Fruit fly (Drosophila melanogaster) whole organism, embryonic: ENCODE measurements around the gene CG5087.

Experiments used
- Atf3 ChIP-seq: fragments of 200-800 bp; sonication (Bioruptor generic); optimal IDR thresholded peaks from 3 replicates; lab custom pipeline; 2016; ENCODE audit warnings: missing biosample characterization, missing genetic modification characterization
- BtbVII ChIP-seq: fragments of 200-800 bp; sonication (Bioruptor generic); optimal IDR thresholded peaks from 3 replicates; lab custom pipeline; 2017; ENCODE audit warnings: missing biosample characterization, mild to moderate bottlenecking, missing genetic modification characterization
- CG13775 ChIP-seq: fragments of 200-800 bp; sonication (Bioruptor generic); optimal IDR thresholded peaks from 3 replicates; lab custom pipeline; 2017; ENCODE audit warnings: missing biosample characterization, mild to moderate bottlenecking, missing genetic modification characterization
- CG15269 ChIP-seq: fragments of 200-800 bp; sonication (Bioruptor generic); optimal IDR thresholded peaks from 2 replicates; lab custom pipeline; 2018; ENCODE audit warnings: missing biosample characterization, mild to moderate bottlenecking, missing genetic modification characterization, moderate library complexity
- CG16779 ChIP-seq: fragments of 200-800 bp; sonication (Bioruptor generic); IDR thresholded peaks from 2 replicates; pipeline ENCODE4 v1.3.6; 2022; ENCODE audit warnings: missing biosample characterization, missing genetic modification characterization
- CG16813 ChIP-seq: fragments of 200-800 bp; sonication (Bioruptor generic); IDR thresholded peaks from 3 replicates; pipeline ENCODE4 v1.3.6; 2022; ENCODE audit warnings: missing biosample characterization, missing genetic modification characterization; ENCODE audit not compliant: partially characterized antibody
- CG16863 ChIP-seq: fragments of 200-800 bp; sonication (Bioruptor generic); optimal IDR thresholded peaks from 3 replicates; lab custom pipeline; 2016; ENCODE audit warnings: missing biosample characterization, missing genetic modification characterization
- CG17802 ChIP-seq: fragments of 200-800 bp; sonication (Bioruptor generic); optimal IDR thresholded peaks from 2 replicates; lab custom pipeline; 2018; ENCODE audit warnings: missing biosample characterization, mild to moderate bottlenecking, missing genetic modification characterization, moderate library complexity
- CG1832 ChIP-seq: fragments of 200-800 bp; sonication (Bioruptor generic); optimal IDR thresholded peaks from 2 replicates; lab custom pipeline; 2017; ENCODE audit warnings: missing biosample characterization, mild to moderate bottlenecking, missing genetic modification characterization, inconsistent platforms
- CG4328 ChIP-seq: fragments of 200-800 bp; sonication (Bioruptor generic); optimal IDR thresholded peaks from 3 replicates; lab custom pipeline; 2017; ENCODE audit warnings: missing biosample characterization, missing genetic modification reagents, missing genetic modification characterization
- CG6272 ChIP-seq: fragments of 200-800 bp; sonication (Bioruptor generic); IDR thresholded peaks from 2 replicates; pipeline ENCODE4 v1.3.6; 2022; ENCODE audit warnings: missing biosample characterization, missing genetic modification characterization
- CG6791 ChIP-seq: fragments of 200-800 bp; sonication (Bioruptor generic); IDR thresholded peaks from 3 replicates; pipeline ENCODE4 v1.3.6; 2022; ENCODE audit warnings: missing biosample characterization, missing genetic modification characterization; ENCODE audit not compliant: partially characterized antibody
- CG7372 ChIP-seq: fragments of 200-800 bp; sonication (Bioruptor generic); IDR thresholded peaks from 2 replicates; pipeline ENCODE4 v1.3.6; 2022; ENCODE audit warnings: missing biosample characterization, missing genetic modification characterization
- CG7928 ChIP-seq: fragments of 200-800 bp; sonication (Bioruptor generic); optimal IDR thresholded peaks from 2 replicates; lab custom pipeline; 2017; ENCODE audit warnings: missing biosample characterization, mild to moderate bottlenecking, missing genetic modification characterization
- CG8290 ChIP-seq, 3 experiments: fragments of 200-800 bp; sonication (Bioruptor generic); optimal IDR thresholded peaks; 2 replicates each; lab custom pipeline; 2016 to 2019; ENCODE audit warnings: missing biosample characterization in 3 of 3, missing genetic modification characterization in 3 of 3, mild to moderate bottlenecking in 2 of 3, moderate library complexity in 1 of 3
- Camta ChIP-seq: fragments of 200-800 bp; sonication (Bioruptor generic); optimal IDR thresholded peaks from 2 replicates; lab custom pipeline; 2016; ENCODE audit warnings: missing biosample characterization, missing genetic modification characterization
- Dek ChIP-seq: fragments of 200-800 bp; sonication (Bioruptor generic); optimal IDR thresholded peaks from 3 replicates; lab custom pipeline; 2019; ENCODE audit warnings: missing biosample characterization, mild to moderate bottlenecking, missing genetic modification characterization, moderate library complexity
- Doc2 ChIP-seq: fragments of 200-800 bp; sonication (Bioruptor generic); IDR thresholded peaks from 2 replicates; pipeline ENCODE4 v1.3.6; 2022; ENCODE audit warnings: missing biosample characterization, missing genetic modification characterization
- E2f2 ChIP-seq: fragments of 200-800 bp; sonication (Bioruptor generic); IDR thresholded peaks from 2 replicates; pipeline ENCODE4 v1.3.6; 2022; ENCODE audit warnings: missing biosample characterization, missing genetic modification characterization
- HHEX ChIP-seq: fragments of 200-800 bp; sonication (Bioruptor generic); optimal IDR thresholded peaks from 3 replicates; lab custom pipeline; 2017; ENCODE audit warnings: missing biosample characterization, mild to moderate bottlenecking, missing genetic modification characterization, missing genetic modification reagents
- HLHmδ ChIP-seq: fragments of 200-800 bp; sonication (Bioruptor generic); optimal IDR thresholded peaks from 2 replicates; lab custom pipeline; 2018; ENCODE audit warnings: missing biosample characterization, mild to moderate bottlenecking, missing genetic modification characterization, moderate library complexity
- Hand ChIP-seq: fragments of 200-800 bp; sonication (Bioruptor generic); optimal IDR thresholded peaks from 2 replicates; lab custom pipeline; 2017; ENCODE audit warnings: mild to moderate bottlenecking, missing biosample characterization, missing genetic modification reagents, missing genetic modification characterization
- Hey ChIP-seq: fragments of 200-800 bp; sonication (Bioruptor generic); optimal IDR thresholded peaks from 3 replicates; lab custom pipeline; 2018; ENCODE audit warnings: missing biosample characterization, mild to moderate bottlenecking, missing genetic modification characterization
- Hmr ChIP-seq: fragments of 200-800 bp; sonication (Bioruptor generic); optimal IDR thresholded peaks from 3 replicates; lab custom pipeline; 2017; ENCODE audit warnings: mild to moderate bottlenecking, missing biosample characterization, missing genetic modification reagents, missing genetic modification characterization
- NC2α ChIP-seq: fragments of 200-800 bp; sonication (Bioruptor generic); optimal IDR thresholded peaks from 2 replicates; lab custom pipeline; 2016; ENCODE audit warnings: missing biosample characterization, missing genetic modification characterization
- Oaz ChIP-seq: fragments of 200-800 bp; sonication (Bioruptor generic); IDR thresholded peaks from 2 replicates; pipeline ENCODE4 v1.3.6; 2022; ENCODE audit warnings: missing biosample characterization, missing genetic modification characterization
- Rfx ChIP-seq: fragments of 200-800 bp; sonication (Bioruptor generic); IDR thresholded peaks from 2 replicates; pipeline ENCODE4 v1.3.6; 2022; ENCODE audit warnings: missing biosample characterization, missing genetic modification characterization
- Sox102F ChIP-seq: fragments of 200-800 bp; sonication (Bioruptor generic); optimal IDR thresholded peaks from 2 replicates; lab custom pipeline; 2018; ENCODE audit warnings: missing biosample characterization, mild to moderate bottlenecking, missing genetic modification characterization, moderate library complexity
- Sry-δ ChIP-seq: fragments of 200-800 bp; sonication (Bioruptor generic); optimal IDR thresholded peaks from 2 replicates; lab custom pipeline; 2016; ENCODE audit warnings: missing biosample characterization, missing genetic modification characterization
- YL-1 ChIP-seq: fragments of 200-800 bp; sonication (Bioruptor generic); optimal IDR thresholded peaks from 3 replicates; lab custom pipeline; 2017; ENCODE audit warnings: missing biosample characterization, mild to moderate bottlenecking, missing genetic modification characterization
- al ChIP-seq: fragments of 200-800 bp; sonication (Bioruptor generic); IDR thresholded peaks from 2 replicates; pipeline ENCODE4 v1.3.6; 2022; ENCODE audit warnings: missing biosample characterization, missing genetic modification characterization
- aop ChIP-seq: fragments of 200-800 bp; sonication (Bioruptor generic); IDR thresholded peaks from 2 replicates; pipeline ENCODE4 v1.3.6; 2022; ENCODE audit warnings: missing biosample characterization, missing genetic modification characterization
- ase ChIP-seq: fragments of 200-800 bp; sonication (Bioruptor generic); IDR thresholded peaks from 3 replicates; pipeline ENCODE4 v1.3.6; 2022; ENCODE audit warnings: missing biosample characterization, missing genetic modification characterization
- bigmax ChIP-seq: fragments of 200-800 bp; sonication (Bioruptor generic); optimal IDR thresholded peaks from 2 replicates; lab custom pipeline; 2018; ENCODE audit warnings: missing biosample characterization, mild to moderate bottlenecking, missing genetic modification characterization
- bowl ChIP-seq: fragments of 200-800 bp; sonication (Bioruptor generic); IDR thresholded peaks from 2 replicates; pipeline ENCODE4 v1.3.6; 2022; ENCODE audit warnings: missing biosample characterization, missing genetic modification characterization
- croc ChIP-seq: fragments of 200-800 bp; sonication (Bioruptor generic); conservative IDR thresholded peaks from 3 replicates; pipeline ENCODE4 v1.3.6; 2022; ENCODE audit warnings: missing biosample characterization, missing genetic modification characterization
- dan ChIP-seq: fragments of 200-800 bp; sonication (Bioruptor generic); IDR thresholded peaks from 2 replicates; pipeline ENCODE4 v1.3.6; 2022; ENCODE audit warnings: missing biosample characterization, missing genetic modification characterization
- fru ChIP-seq: fragments of >200 bp; optimal IDR thresholded peaks from 2 replicates; lab custom pipeline; 2017
- gce ChIP-seq: fragments of 200-800 bp; sonication (Bioruptor generic); IDR thresholded peaks from 3 replicates; pipeline ENCODE4 v1.3.6; 2022; ENCODE audit warnings: missing biosample characterization, missing genetic modification characterization
- gcm2 ChIP-seq: fragments of 200-800 bp; sonication (Bioruptor generic); optimal IDR thresholded peaks from 2 replicates; lab custom pipeline; 2016; ENCODE audit warnings: missing biosample characterization, missing genetic modification characterization
- grn ChIP-seq: fragments of 200-800 bp; sonication (Bioruptor generic); optimal IDR thresholded peaks from 3 replicates; lab custom pipeline; 2017; ENCODE audit warnings: missing biosample characterization, missing genetic modification characterization
- ham ChIP-seq: fragments of 200-800 bp; sonication (Bioruptor generic); IDR thresholded peaks from 2 replicates; pipeline ENCODE4 v1.3.6; 2022; ENCODE audit warnings: missing biosample characterization, missing genetic modification characterization
- nom ChIP-seq: fragments of 200-800 bp; sonication (Bioruptor generic); optimal IDR thresholded peaks from 2 replicates; lab custom pipeline; 2017; ENCODE audit warnings: missing biosample characterization, missing genetic modification characterization, mild to moderate bottlenecking, moderate library complexity, missing genetic modification reagents
- org-1 ChIP-seq: fragments of 200-800 bp; sonication (Bioruptor generic); optimal IDR thresholded peaks from 2 replicates; lab custom pipeline; 2017; ENCODE audit warnings: missing biosample characterization, missing genetic modification characterization
- otp ChIP-seq: fragments of 200-800 bp; sonication (Bioruptor generic); IDR thresholded peaks from 3 replicates; pipeline ENCODE4, ENCODE4 v1.3.6; 2022; ENCODE audit warnings: missing biosample characterization, missing genetic modification characterization
- psq ChIP-seq: fragments of 200-800 bp; sonication (Bioruptor generic); optimal IDR thresholded peaks from 2 replicates; lab custom pipeline; 2017; ENCODE audit warnings: missing biosample characterization, missing genetic modification characterization
- pum ChIP-seq: fragments of 200-800 bp; sonication (Bioruptor generic); optimal IDR thresholded peaks from 2 replicates; lab custom pipeline; 2016; ENCODE audit warnings: missing biosample characterization, missing genetic modification characterization
- repo ChIP-seq: fragments of 200-800 bp; sonication (Bioruptor generic); optimal IDR thresholded peaks from 2 replicates; lab custom pipeline; 2016; ENCODE audit warnings: missing biosample characterization, missing genetic modification characterization
- ro ChIP-seq: fragments of 200-800 bp; sonication (Bioruptor generic); IDR thresholded peaks from 2 replicates; pipeline ENCODE4 v1.3.6; 2022; ENCODE audit warnings: missing biosample characterization, missing genetic modification characterization
- run ChIP-seq: fragments of 200-800 bp; sonication (Bioruptor generic); optimal IDR thresholded peaks from 3 replicates; lab custom pipeline; 2018; ENCODE audit warnings: missing biosample characterization, mild to moderate bottlenecking, missing genetic modification characterization
- vfl ChIP-seq: fragments of 200-800 bp; sonication (Bioruptor generic); optimal IDR thresholded peaks from 2 replicates; lab custom pipeline; 2016; ENCODE audit warnings: missing biosample characterization, missing genetic modification characterization

The CG5087 gene

dm6 chr3L:9045318-9045717 is 47.3 kb downstream of the CG5087 start (continued):
- TF ChIP-seq CG6791 (GFP tag; lab: Robert Waterston, UW), result no peak
- TF ChIP-seq bowl (GFP tag; lab: Robert Waterston, UW), result no peak
- TF ChIP-seq CG16863 (GFP tag; lab: Kevin White, UChicago), result peak; percentile 7
- no peak for TF ChIP-seq CG16779 (GFP tag; lab: Robert Waterston, UW)
- peak; percentile 51; the same call in 1 of the 2 replicates for TF ChIP-seq CG7372
- peak; percentile 36 for TF ChIP-seq repo (GFP tag; lab: Kevin White, UChicago)
- peak; percentile 31; the same call in 1 of the 2 replicates for TF ChIP-seq al (GFP tag; lab: Robert Waterston, UW)
- no peak for TF ChIP-seq fru (lab: Kevin White, UChicago)
- TF ChIP-seq HHEX (GFP tag; lab: Kevin White, UChicago), result peak; percentile 65
- TF ChIP-seq pum, result peak; percentile 56
- TF ChIP-seq CG13775 (GFP tag; lab: Kevin White, UChicago), result peak; percentile 29
- TF ChIP-seq CG17802 (tag; lab: Kevin White, UChicago), result peak; percentile 44
- no peak for TF ChIP-seq run (tag; lab: Kevin White, UChicago)
- no peak for TF ChIP-seq CG16813
- peak; percentile 72; the same call in 1 of the 2 replicates for TF ChIP-seq Doc2 (GFP tag; lab: Robert Waterston, UW)
- TF ChIP-seq Sox102F (GFP tag; lab: Kevin White, UChicago), result peak; percentile 55
- no peak for TF ChIP-seq Oaz (GFP tag; lab: Robert Waterston, UW)
- no peak for TF ChIP-seq vfl (GFP tag; lab: Kevin White, UChicago)
- TF ChIP-seq bigmax (GFP tag; lab: Kevin White, UChicago), result no peak
- peak; percentile 7 for TF ChIP-seq grn (GFP tag; lab: Kevin White, UChicago)
- TF ChIP-seq CG7928 (GFP tag; lab: Kevin White, UChicago), result no peak
- TF ChIP-seq aop, result no peak
- TF ChIP-seq dan (GFP tag; lab: Robert Waterston, UW), result peak; percentile 71; the same call in 1 of the 2 replicates
- TF ChIP-seq org-1, result peak; percentile 33
- TF ChIP-seq YL-1 (GFP tag; lab: Kevin White, UChicago), result no peak
- TF ChIP-seq NC2α (GFP tag; lab: Kevin White, UChicago), result no peak
- no peak for TF ChIP-seq nom
- no peak for TF ChIP-seq CG8290 (GFP tag; optimal IDR thresholded peaks at IDR 0.05; lab: Kevin White, UChicago)
- TF ChIP-seq CG8290 (tag; optimal IDR thresholded peaks at IDR 0.05; lab: Kevin White, UChicago), result no peak
- peak; percentile 32; the same call in 1 of the 2 replicates for TF ChIP-seq CG6272 (GFP tag; lab: Robert Waterston, UW)
- TF ChIP-seq otp (GFP tag; lab: Robert Waterston, UW), result peak; percentile 78
- TF ChIP-seq Hand, result no peak
- peak; percentile 17 for TF ChIP-seq Hmr (GFP tag; lab: Kevin White, UChicago)
- TF ChIP-seq Atf3, result peak; percentile 42
- TF ChIP-seq BtbVII (GFP tag; lab: Kevin White, UChicago), result peak; percentile 11
- peak; percentile 72; the same call in 1 of the 2 replicates for TF ChIP-seq Rfx (GFP tag; lab: Robert Waterston, UW)
- peak; percentile 63 for TF ChIP-seq Camta
- peak; percentile 55; the same call in 2 of the 3 replicates for TF ChIP-seq croc (GFP tag; lab: Robert Waterston, UW)
- TF ChIP-seq CG15269, result peak; percentile 38
- peak; percentile 48 for TF ChIP-seq E2f2 (GFP tag; lab: Robert Waterston, UW)
- TF ChIP-seq psq (GFP tag; lab: Kevin White, UChicago), result no peak
- TF ChIP-seq ham, result no peak
- peak; percentile 16 for TF ChIP-seq CG4328 (GFP tag; lab: Kevin White, UChicago)
- peak; percentile 73; the same call in 1 of the 3 replicates for TF ChIP-seq gce (GFP tag; lab: Robert Waterston, UW)
- no peak for TF ChIP-seq Dek (tag; lab: Kevin White, UChicago)
- TF ChIP-seq Hey (tag; lab: Kevin White, UChicago), result no peak
- TF ChIP-seq Sry-δ, result peak; percentile 26
- TF ChIP-seq HLHmδ (GFP tag; lab: Kevin White, UChicago), result no peak
- TF ChIP-seq ase (GFP tag; lab: Robert Waterston, UW), result peak; percentile 72
- TF ChIP-seq CG1832 (GFP tag; lab: Kevin White, UChicago), result no peak
- TF ChIP-seq ro (GFP tag; lab: Robert Waterston, UW), result peak; percentile 53
- TF ChIP-seq gcm2 (GFP tag; lab: Kevin White, UChicago), result no peak
